Worm (Caenorhabditis elegans): ENCODE results near the gene F54E2.5.

DNA sequence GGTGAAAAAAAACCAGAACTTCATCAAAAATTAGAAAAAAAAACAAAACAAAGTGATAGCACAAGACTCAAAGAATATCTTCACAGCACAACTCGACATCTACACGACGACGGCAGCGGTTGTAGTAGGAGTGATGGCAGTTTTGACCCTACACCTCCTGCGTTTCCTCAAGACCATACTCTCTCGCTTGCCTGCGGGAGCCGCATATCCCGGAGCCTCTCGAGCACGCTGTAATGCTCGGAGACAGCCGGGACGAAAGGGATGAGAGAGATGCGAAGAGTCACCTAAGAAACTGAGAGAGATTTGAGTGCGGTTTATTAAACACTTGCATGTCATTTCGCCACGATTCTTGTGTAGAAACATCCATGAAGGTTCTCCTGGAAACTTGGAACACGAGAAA, 6.4 kb downstream of the F54E2.5 start:
- TF ChIP-seq nhr-77 (tag; optimal IDR thresholded peaks at IDR 0.05) = no peak
- no peak for TF ChIP-seq snpc-4 (tag; optimal IDR thresholded peaks at IDR 0.05)
- no peak; the same call in 1 of the 2 replicates for TF ChIP-seq Y48G9A.11 (GFP tag; IDR thresholded peaks at IDR 0.05)
- TF ChIP-seq hmg-1.1 (GFP tag; IDR thresholded peaks at IDR 0.05) = no peak
- TF ChIP-seq ceh-82 (tag; optimal IDR thresholded peaks at IDR 0.05) = no peak
- TF ChIP-seq unc-39 (tag; optimal IDR thresholded peaks at IDR 0.05) = no peak
- TF ChIP-seq lin-29 (GFP tag; IDR thresholded peaks at IDR 0.05) = no peak
- TF ChIP-seq lin-15B (tag; optimal IDR thresholded peaks at IDR 0.05) = no peak
- no peak for TF ChIP-seq mdl-1 (tag; optimal IDR thresholded peaks at IDR 0.05)
- TF ChIP-seq nhr-10 (tag; optimal IDR thresholded peaks at IDR 0.05) = no peak
- no peak for TF ChIP-seq unc-130 (GFP tag; optimal IDR thresholded peaks at IDR 0.05)
- TF ChIP-seq daf-19 (GFP tag; conservative IDR thresholded peaks at IDR 0.05) = no peak

Data from whole organism, L4 larva.